Fruit fly (Drosophila melanogaster) whole organism: ENCODE data around the gene nol.

ENCODE experiments used
- CG8478 ChIP-seq: fragments of >200 bp; optimal IDR thresholded peaks from 2 replicates; lab custom pipeline; 2018; ENCODE audit warnings: inconsistent platforms
- Dll ChIP-seq: fragments of >200 bp; optimal IDR thresholded peaks from 2 replicates; lab custom pipeline; 2017
- EcR ChIP-seq, 2 experiments: fragments of >200 bp; optimal IDR thresholded peaks; 2 replicates each; lab custom pipeline; 2017; ENCODE audit warnings: missing biosample characterization in 2 of 2, missing genetic modification characterization in 2 of 2, missing genetic modification reagents in 2 of 2
- pan ChIP-seq: fragments of >200 bp; optimal IDR thresholded peaks from 2 replicates; lab custom pipeline; 2017
- psq ChIP-seq: fragments of >200 bp; optimal IDR thresholded peaks from 2 replicates; lab custom pipeline; 2017
- usp ChIP-seq: fragments of >200 bp; optimal IDR thresholded peaks from 2 replicates; lab custom pipeline; 2017; ENCODE audit warnings: missing biosample characterization, missing genetic modification characterization, mixed read lengths

The nol gene

dm6 chr3L:11138862-11139261 lies 8.2 kb downstream of the nol start:
- no peak for TF ChIP-seq usp (GFP tag; lab: Kevin White, UChicago)
- no peak for TF ChIP-seq psq (lab: Kevin White, UChicago)
- TF ChIP-seq CG8478 (lab: Kevin White, UChicago), result no peak
- no peak for TF ChIP-seq pan (lab: Kevin White, UChicago)
- no peak for TF ChIP-seq EcR (GFP tag; optimal IDR thresholded peaks at IDR 0.05; lab: Kevin White, UChicago)
- no peak for TF ChIP-seq Dll (lab: Kevin White, UChicago)

dm6 chr3L:11145065-11145464 lies 14.4 kb downstream of the nol start:
- TF ChIP-seq pan (lab: Kevin White, UChicago), result no peak
- TF ChIP-seq Dll (lab: Kevin White, UChicago), result no peak

- no peak for TF ChIP-seq CG8478 (lab: Kevin White, UChicago)
- TF ChIP-seq Dll (lab: Kevin White, UChicago), result no peak
- no peak for TF ChIP-seq psq (lab: Kevin White, UChicago)
- TF ChIP-seq pan (lab: Kevin White, UChicago), result no peak
- no peak for TF ChIP-seq EcR (GFP tag; optimal IDR thresholded peaks at IDR 0.05; lab: Kevin White, UChicago)
- no peak for TF ChIP-seq usp (GFP tag; lab: Kevin White, UChicago)
Observed at dm6 chr3L:11147675-11148074, 17.0 kb downstream of the nol start.

- no peak for TF ChIP-seq EcR (GFP tag; optimal IDR thresholded peaks at IDR 0.05; lab: Kevin White, UChicago)
- no peak for TF ChIP-seq Dll (lab: Kevin White, UChicago)
- no peak for TF ChIP-seq pan (lab: Kevin White, UChicago)
- TF ChIP-seq psq (lab: Kevin White, UChicago), result no peak
- TF ChIP-seq usp (GFP tag; lab: Kevin White, UChicago), result no peak
- no peak for TF ChIP-seq CG8478 (lab: Kevin White, UChicago)
Observed at dm6 chr3L:11148478-11149251, 18.0 kb downstream of the nol start.

dm6 chr3L:11150735-11151287 lies 20.2 kb downstream of the nol start, which contains the start of gene CG6216:
Gene CG6216 (minus strand): TSS chr3L:11150785.
- TF ChIP-seq psq (lab: Kevin White, UChicago) (no peak), Dll (lab: Kevin White, UChicago) (no peak), usp (GFP tag; lab: Kevin White, UChicago) (no peak), CG8478 (lab: Kevin White, UChicago) (no peak), EcR (GFP tag; optimal IDR thresholded peaks at IDR 0.05; lab: Kevin White, UChicago) (no peak), pan (lab: Kevin White, UChicago) (no peak)

dm6 chr3L:11155380-11155779 lies 24.7 kb downstream of the nol start:
- TF ChIP-seq psq (lab: Kevin White, UChicago) (no peak), EcR (GFP tag; optimal IDR thresholded peaks at IDR 0.05; lab: Kevin White, UChicago) (no peak), pan (lab: Kevin White, UChicago) (no peak), CG8478 (lab: Kevin White, UChicago) (no peak), Dll (lab: Kevin White, UChicago) (no peak), usp (GFP tag; lab: Kevin White, UChicago) (no peak)

- no peak for TF ChIP-seq usp (GFP tag; lab: Kevin White, UChicago)
- TF ChIP-seq EcR (GFP tag; optimal IDR thresholded peaks at IDR 0.05; lab: Kevin White, UChicago), result no peak
- TF ChIP-seq Dll (lab: Kevin White, UChicago), result no peak
- no peak for TF ChIP-seq psq (lab: Kevin White, UChicago)
- no peak for TF ChIP-seq CG8478 (lab: Kevin White, UChicago)
Observed at dm6 chr3L:11164899-11165298, 34.3 kb downstream of the nol start, which contains the start of gene Alg10. Gene Alg10 (plus strand): TSS chr3L:11164971.

dm6 chr3L:11169299-11170181 lies 38.9 kb downstream of the nol start, which contains the start of the genes wls and Adck5:
Gene wls (minus strand): TSS chr3L:11169625.
Gene Adck5 (plus strand): TSS chr3L:11169817.
- TF ChIP-seq CG8478 (lab: Kevin White, UChicago) (no peak), EcR (GFP tag; optimal IDR thresholded peaks at IDR 0.05; lab: Kevin White, UChicago) (no peak), pan (lab: Kevin White, UChicago) (peak; percentile 52)

- TF ChIP-seq psq (lab: Kevin White, UChicago) (no peak), EcR (GFP tag; optimal IDR thresholded peaks at IDR 0.05; lab: Kevin White, UChicago) (no peak), usp (GFP tag; lab: Kevin White, UChicago) (no peak), Dll (lab: Kevin White, UChicago) (no peak), CG8478 (lab: Kevin White, UChicago) (no peak), pan (lab: Kevin White, UChicago) (no peak)
Observed at dm6 chr3L:11173049-11173564, 42.5 kb downstream of the nol start, which contains the start of gene CG14142. Gene CG14142 (plus strand): TSS chr3L:11173514.
